Worm (Caenorhabditis elegans) whole organism, L4/young adult: Measurements from ENCODE around the gene ceh-33.

Experiments used
- dao-5 ChIP-seq: sonication (generic microtip); optimal IDR thresholded peaks from 2 replicates; lab custom pipeline; 2016; ENCODE audit warnings: missing genotype, missing genetic modification characterization, moderate library complexity, missing compliant biosample characterization
- him-1 ChIP-seq: sonication (generic microtip); optimal IDR thresholded peaks from 2 replicates; lab custom pipeline; 2016; ENCODE audit warnings: missing genotype, missing genetic modification reagents, missing genetic modification characterization, missing compliant biosample characterization

DNA sequence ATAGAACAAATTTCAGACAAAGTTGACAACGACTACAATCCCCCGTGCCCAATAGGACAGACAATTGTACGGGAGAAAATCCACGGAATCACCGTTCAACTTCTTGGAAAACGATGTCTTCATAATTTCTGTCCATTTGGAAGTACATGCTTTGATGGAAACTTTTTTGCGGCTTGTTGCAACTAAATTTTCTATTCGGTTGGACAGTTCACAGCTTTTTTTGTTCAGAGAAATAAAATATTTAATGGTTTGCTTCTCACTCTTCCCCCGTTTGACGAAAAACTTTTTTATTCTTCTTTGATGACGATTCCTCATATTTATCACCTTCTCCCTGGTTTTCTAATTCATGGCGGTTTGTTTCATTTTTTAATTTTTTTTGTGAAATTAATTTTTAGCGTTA lies 10.4 kb downstream of the ceh-33 start, which contains the start of gene C10G8.2:
- TF ChIP-seq dao-5 (tag; lab: Kevin White, UChicago) (no peak), him-1 (tag; lab: Kevin White, UChicago) (no peak)
